Worm (Caenorhabditis elegans) whole organism, early embryonic: Measurements from ENCODE around the gene aakb-1.

Experiments
- B0310.2 ChIP-seq: sonication (generic microtip); optimal IDR thresholded peaks from 2 replicates; lab custom pipeline; 2016; ENCODE audit warnings: mild to moderate bottlenecking, missing genetic modification characterization, missing compliant biosample characterization
- F13C5.2 ChIP-seq: sonication (generic microtip); optimal IDR thresholded peaks from 2 replicates; lab custom pipeline; 2017; ENCODE audit warnings: mild to moderate bottlenecking, missing genetic modification characterization, inconsistent platforms, missing compliant biosample characterization
- aly-1 ChIP-seq: sonication (generic microtip); optimal IDR thresholded peaks from 2 replicates; lab custom pipeline; 2016; ENCODE audit warnings: missing genetic modification characterization, missing compliant biosample characterization
- ama-1 ChIP-seq: fragments of 150-350 bp; optimal IDR thresholded peaks from 2 replicates; lab custom pipeline; 2014
- ceh-13 ChIP-seq: fragments of 200-800 bp; sonication (Bioruptor generic); optimal IDR thresholded peaks from 2 replicates; lab custom pipeline; 2018; ENCODE audit warnings: mild to moderate bottlenecking, missing genetic modification characterization, missing compliant biosample characterization
- ceh-36 ChIP-seq: sonication (generic microtip); optimal IDR thresholded peaks from 2 replicates; lab custom pipeline; 2016; ENCODE audit warnings: missing genetic modification characterization, inconsistent platforms, missing compliant biosample characterization
- ets-7 ChIP-seq: sonication (generic microtip); optimal IDR thresholded peaks from 2 replicates; lab custom pipeline; 2016; ENCODE audit warnings: missing genotype, missing genetic modification characterization, missing compliant biosample characterization
- flt-1 ChIP-seq: fragments of 200-800 bp; sonication (Bioruptor generic); IDR thresholded peaks from 2 replicates; pipeline ENCODE4 v1.3.6; 2022; ENCODE audit warnings: missing genetic modification characterization, missing compliant biosample characterization
- hmbx-1 ChIP-seq: sonication (generic microtip); optimal IDR thresholded peaks from 2 replicates; lab custom pipeline; 2016; ENCODE audit warnings: mild to moderate bottlenecking, missing genetic modification characterization, missing compliant biosample characterization
- hmg-4 ChIP-seq: fragments of 200-800 bp; sonication (Bioruptor generic); optimal IDR thresholded peaks from 2 replicates; lab custom pipeline; 2018; ENCODE audit warnings: mild to moderate bottlenecking, missing genetic modification characterization, missing compliant biosample characterization
- hnd-1 ChIP-seq: sonication (generic microtip); optimal IDR thresholded peaks from 2 replicates; lab custom pipeline; 2016; ENCODE audit warnings: missing genetic modification characterization, missing compliant biosample characterization
- scrt-1 ChIP-seq: fragments of 200-800 bp; sonication (Bioruptor generic); IDR thresholded peaks from 2 replicates; pipeline ENCODE4 v1.3.6; 2022; ENCODE audit warnings: missing genetic modification characterization, missing compliant biosample characterization
- tbx-11 ChIP-seq: fragments of 200-800 bp; sonication (Bioruptor generic); IDR thresholded peaks from 2 replicates; pipeline ENCODE4 v1.3.6; 2022; ENCODE audit warnings: missing genetic modification characterization, missing compliant biosample characterization
- tra-4 ChIP-seq: sonication (generic microtip); optimal IDR thresholded peaks from 2 replicates; lab custom pipeline; 2017; ENCODE audit warnings: missing genetic modification characterization, missing compliant biosample characterization

- TF ChIP-seq ama-1 (lab: Kevin White, UChicago) (no peak), hnd-1 (tag; lab: Kevin White, UChicago) (no peak), aly-1 (tag; lab: Kevin White, UChicago) (no peak), F13C5.2 (tag; lab: Kevin White, UChicago) (no peak), hmg-4 (GFP tag; lab: Kevin White, UChicago) (no peak), flt-1 (no peak), ceh-36 (tag; lab: Kevin White, UChicago) (no peak), ets-7 (no peak), scrt-1 (GFP tag; lab: Robert Waterston, UW) (no peak), tbx-11 (GFP tag; lab: Robert Waterston, UW) (no peak), B0310.2 (tag; lab: Kevin White, UChicago) (no peak), ceh-13 (no peak), hmbx-1 (no peak), tra-4 (tag; lab: Kevin White, UChicago) (no peak)
Measured at ce11 chrX:13785268-13785667, 29.7 kb downstream of the aakb-1 start, which contains the start of gene F55F3.4.
